Fruit fly (Drosophila melanogaster) whole organism, wandering third instar larva: Measurements from ENCODE around the gene Alg12.
A peak's percentile ranks its signal among the peaks of the same experiment; 100 is the strongest.

Experiments used
- CG9705 ChIP-seq: fragments of 200-800 bp; sonication (Bioruptor generic); optimal IDR thresholded peaks from 2 replicates; lab custom pipeline; 2018; ENCODE audit warnings: missing biosample characterization, mild to moderate bottlenecking, missing genetic modification characterization
- Dfd ChIP-seq: fragments of >200 bp; optimal IDR thresholded peaks from 2 replicates; lab custom pipeline; 2017; ENCODE audit warnings: missing biosample characterization, missing genetic modification characterization
- Dif ChIP-seq: fragments of 200-275, 200-300 bp; sonication (Bioruptor generic); optimal IDR thresholded peaks from 2 replicates; lab custom pipeline; 2018; ENCODE audit warnings: missing biosample characterization, missing genetic modification characterization; ENCODE audit not compliant: partially characterized antibody
- GATAd ChIP-seq: sonication (Bioruptor generic); optimal IDR thresholded peaks from 2 replicates; lab custom pipeline; 2016; ENCODE audit warnings: missing biosample characterization, missing genetic modification characterization
- HLH106 ChIP-seq: fragments of 200-800 bp; optimal IDR thresholded peaks from 3 replicates; lab custom pipeline; 2019; ENCODE audit warnings: missing biosample characterization, mild to moderate bottlenecking, missing genetic modification characterization, moderate library complexity
- Hnf4 ChIP-seq: fragments of 200-800 bp; sonication (Bioruptor generic); optimal IDR thresholded peaks from 2 replicates; lab custom pipeline; 2016; ENCODE audit warnings: missing biosample characterization, mild to moderate bottlenecking, missing genetic modification characterization
- Hr78 ChIP-seq: fragments of >200 bp; optimal IDR thresholded peaks from 2 replicates; lab custom pipeline; 2017; ENCODE audit warnings: missing biosample characterization, missing genetic modification characterization
- Hr83 ChIP-seq: fragments of 200-300 bp; sonication (Bioruptor generic); optimal IDR thresholded peaks from 2 replicates; lab custom pipeline; 2016; ENCODE audit warnings: missing biosample characterization, mild to moderate bottlenecking, missing genetic modification characterization, moderate library complexity; ENCODE audit not compliant: poor library complexity, severe bottlenecking
- Jra ChIP-seq: sonication (Bioruptor generic); optimal IDR thresholded peaks from 2 replicates; lab custom pipeline; 2016; ENCODE audit warnings: missing biosample characterization, missing genetic modification characterization
- Mio ChIP-seq: sonication (Bioruptor generic); optimal IDR thresholded peaks from 2 replicates; lab custom pipeline; 2016; ENCODE audit warnings: missing biosample characterization, missing genetic modification characterization
- Myc ChIP-seq: fragments of >200 bp; optimal IDR thresholded peaks from 2 replicates; lab custom pipeline; 2017
- N ChIP-seq: fragments of >200 bp; optimal IDR thresholded peaks from 2 replicates; lab custom pipeline; 2018; ENCODE audit warnings: missing biosample characterization, missing external identifiers, missing genetic modification characterization
- OdsH ChIP-seq: fragments of 200-800 bp; sonication (Bioruptor generic); optimal IDR thresholded peaks from 2 replicates; lab custom pipeline; 2016; ENCODE audit warnings: missing biosample characterization, mild to moderate bottlenecking, missing genetic modification characterization
- Rel ChIP-seq, 2 experiments: fragments of 200-800 bp; sonication (Bioruptor generic) in 1 of 2; optimal IDR thresholded peaks; 2 replicates in 1 of 2; 3 replicates in 1 of 2; lab custom pipeline; 2016 to 2019; ENCODE audit warnings: mild to moderate bottlenecking in 2 of 2, missing biosample characterization in 2 of 2, missing genetic modification characterization in 2 of 2, moderate library complexity in 1 of 2
- Sp1 ChIP-seq: fragments of 200-800 bp; sonication (Bioruptor generic); optimal IDR thresholded peaks from 3 replicates; lab custom pipeline; 2019; ENCODE audit warnings: missing biosample characterization, mild to moderate bottlenecking, missing genetic modification characterization, moderate library complexity
- br ChIP-seq: fragments of 200-800 bp; sonication (Bioruptor generic); optimal IDR thresholded peaks from 2 replicates; lab custom pipeline; 2016; ENCODE audit warnings: missing biosample characterization, missing genetic modification characterization
- brk ChIP-seq: fragments of 200-800 bp; sonication (Bioruptor generic); optimal IDR thresholded peaks from 2 replicates; lab custom pipeline; 2016; ENCODE audit warnings: missing biosample characterization, mild to moderate bottlenecking, missing genetic modification characterization
- dl ChIP-seq, 2 experiments: fragments of 175-275, 200-275 bp in 1 of 2; fragments of 200-275 bp in 1 of 2; sonication (Bioruptor generic); optimal IDR thresholded peaks; lab custom pipeline; 2018; ENCODE audit warnings: mild to moderate bottlenecking in 2 of 2, missing biosample characterization in 2 of 2, missing genetic modification characterization in 2 of 2, moderate library complexity in 2 of 2; ENCODE audit not compliant: partially characterized antibody in 2 of 2, insufficient read depth in 1 of 2
- dmrt93B ChIP-seq: fragments of 200-800 bp; sonication (Bioruptor generic); optimal IDR thresholded peaks from 2 replicates; lab custom pipeline; 2018; ENCODE audit warnings: missing biosample characterization, mild to moderate bottlenecking, missing genetic modification characterization
- dsf ChIP-seq: sonication (Bioruptor generic); optimal IDR thresholded peaks from 2 replicates; lab custom pipeline; 2016; ENCODE audit warnings: missing biosample characterization, missing genetic modification characterization, borderline replicate concordance
- ey ChIP-seq: fragments of 200-800 bp; sonication (Bioruptor generic); optimal IDR thresholded peaks from 2 replicates; lab custom pipeline; 2016; ENCODE audit warnings: missing biosample characterization, missing genetic modification characterization
- foxo ChIP-seq, 2 experiments: fragments of 200-800 bp; sonication (Bioruptor generic); optimal IDR thresholded peaks; 2 replicates in 1 of 2; 3 replicates in 1 of 2; lab custom pipeline; 2016 to 2017; ENCODE audit warnings: missing biosample characterization in 2 of 2, missing genetic modification characterization in 2 of 2
- fru ChIP-seq: fragments of 200-800 bp; sonication (Bioruptor generic); optimal IDR thresholded peaks from 3 replicates; lab custom pipeline; 2016; ENCODE audit warnings: missing biosample characterization, mild to moderate bottlenecking, missing genetic modification characterization
- h ChIP-seq: fragments of 200-800 bp; sonication (Bioruptor generic); optimal IDR thresholded peaks from 3 replicates; lab custom pipeline; 2016; ENCODE audit warnings: missing biosample characterization, mild to moderate bottlenecking, missing genetic modification characterization
- jim ChIP-seq: fragments of 175-275, 200-325 bp; sonication (Bioruptor generic); optimal IDR thresholded peaks from 2 replicates; lab custom pipeline; 2016; ENCODE audit warnings: missing biosample characterization, mild to moderate bottlenecking, missing genetic modification characterization
- lola ChIP-seq: fragments of >200 bp; optimal IDR thresholded peaks from 2 replicates; lab custom pipeline; 2017; ENCODE audit warnings: missing biosample characterization, missing genetic modification characterization
- psq ChIP-seq: fragments of 200-800 bp; sonication (Bioruptor generic); optimal IDR thresholded peaks from 3 replicates; lab custom pipeline; 2017; ENCODE audit warnings: missing biosample characterization, mild to moderate bottlenecking, missing genetic modification characterization, moderate library complexity
- rgr ChIP-seq: fragments of 200-800 bp; sonication (Bioruptor generic); optimal IDR thresholded peaks from 3 replicates; lab custom pipeline; 2016; ENCODE audit warnings: missing biosample characterization, mild to moderate bottlenecking, missing genetic modification characterization
- sage ChIP-seq: fragments of 200-800 bp; sonication (Bioruptor generic); optimal IDR thresholded peaks from 2 replicates; lab custom pipeline; 2016; ENCODE audit warnings: missing biosample characterization, mild to moderate bottlenecking, missing genetic modification characterization
- sv ChIP-seq: fragments of 200-800 bp; sonication (Bioruptor generic); optimal IDR thresholded peaks from 3 replicates; lab custom pipeline; 2016; ENCODE audit warnings: missing biosample characterization, missing genetic modification characterization
- tai ChIP-seq: sonication (Bioruptor generic); optimal IDR thresholded peaks from 2 replicates; lab custom pipeline; 2016; ENCODE audit warnings: missing biosample characterization, missing genetic modification characterization
- woc ChIP-seq: sonication (Bioruptor generic); optimal IDR thresholded peaks from 2 replicates; lab custom pipeline; 2016; ENCODE audit warnings: missing biosample characterization, mild to moderate bottlenecking, missing genetic modification characterization

Gene Alg12

dm6 chr3R:9743217-9743616, 13.1 kb upstream of the Alg12 start, which contains the start of gene CG31415:
TSS of gene CG31415 (plus strand) at chr3R:9743517.
- TF ChIP-seq CG9705 (no peak), Dfd (GFP tag; lab: Kevin White, UChicago) (no peak), Rel (GFP tag; optimal IDR thresholded peaks at IDR 0.05; lab: Kevin White, UChicago) (no peak), Rel (tag; optimal IDR thresholded peaks at IDR 0.05; lab: Kevin White, UChicago) (no peak), Myc (no peak), dl (GFP tag; optimal IDR thresholded peaks at IDR 0.05; lab: Kevin White, UChicago; ENCODE audit: insufficient read depth in 1 of 2, partially characterized antibody in 2 of 2) (no peak), Sp1 (GFP tag; lab: Kevin White, UChicago) (no peak)

- TF ChIP-seq foxo (GFP tag; optimal IDR thresholded peaks at IDR 0.05; lab: Kevin White, UChicago) (no peak), Dfd (GFP tag; lab: Kevin White, UChicago) (peak; percentile 98), Hr78 (GFP tag; lab: Kevin White, UChicago) (no peak), Myc (no peak)
Observed at dm6 chr3R:9743995-9744394, 12.3 kb upstream of the Alg12 start.

- TF ChIP-seq tai (no peak), Jra (no peak), Hr78 (GFP tag; lab: Kevin White, UChicago) (no peak), sv (no peak), brk (GFP tag; lab: Kevin White, UChicago) (no peak), dmrt93B (GFP tag; lab: Kevin White, UChicago) (no peak)
Observed at dm6 chr3R:9745442-9745841, 10.8 kb upstream of the Alg12 start.

dm6 chr3R:9746267-9746666, 10.0 kb upstream of the Alg12 start, which contains the start of gene CG34409:
TSS of gene CG34409 (minus strand) at chr3R:9746367.
- TF ChIP-seq HLH106 (tag; lab: Kevin White, UChicago), result no peak
- no peak for TF ChIP-seq Dfd (GFP tag; lab: Kevin White, UChicago)
- no peak for TF ChIP-seq rgr (GFP tag; lab: Kevin White, UChicago)
- no peak for TF ChIP-seq psq
- no peak for TF ChIP-seq sv
- no peak for TF ChIP-seq woc (GFP tag; lab: Kevin White, UChicago)
- no peak for TF ChIP-seq fru (GFP tag; lab: Kevin White, UChicago)
- TF ChIP-seq Hnf4 (GFP tag; lab: Kevin White, UChicago), result no peak
- no peak for TF ChIP-seq Hr83 (GFP tag; lab: Kevin White, UChicago)
- TF ChIP-seq h (GFP tag; lab: Kevin White, UChicago), result no peak
- TF ChIP-seq dmrt93B (GFP tag; lab: Kevin White, UChicago), result no peak
- TF ChIP-seq Hr78 (GFP tag; lab: Kevin White, UChicago), result no peak
- no peak for TF ChIP-seq N (GFP tag; lab: Kevin White, UChicago)
- no peak for TF ChIP-seq sage
- TF ChIP-seq br (GFP tag; lab: Kevin White, UChicago), result no peak
- TF ChIP-seq jim (GFP tag; lab: Kevin White, UChicago), result no peak
- TF ChIP-seq lola, result no peak
- TF ChIP-seq tai, result no peak
- no peak for TF ChIP-seq Mio (GFP tag; lab: Kevin White, UChicago)
- TF ChIP-seq, all 38 proteins: peak for 0

dm6 chr3R:9747272-9747874, 8.9 kb upstream of the Alg12 start, which contains the start of gene CG12948:
TSS of gene CG12948 (minus strand) at chr3R:9747744.
- TF ChIP-seq Mio (GFP tag; lab: Kevin White, UChicago) (no peak), Dif (GFP tag; lab: Kevin White, UChicago) (peak; percentile 17), dl (GFP tag; optimal IDR thresholded peaks at IDR 0.05; lab: Kevin White, UChicago; ENCODE audit: insufficient read depth in 1 of 2, partially characterized antibody in 2 of 2) (no peak), br (GFP tag; lab: Kevin White, UChicago) (peak; percentile 80), N (GFP tag; lab: Kevin White, UChicago) (no peak), Sp1 (GFP tag; lab: Kevin White, UChicago) (peak; percentile 76), fru (GFP tag; lab: Kevin White, UChicago) (no peak), rgr (GFP tag; lab: Kevin White, UChicago) (peak; percentile 73), HLH106 (tag; lab: Kevin White, UChicago) (peak; percentile 79), dsf (GFP tag; lab: Kevin White, UChicago) (peak; percentile 10), psq (peak; percentile 53), CG9705 (peak; percentile 74), OdsH (peak; percentile 55), woc (GFP tag; lab: Kevin White, UChicago) (peak; percentile 96), sv (peak; percentile 55), ey (peak; percentile 51), foxo (GFP tag; optimal IDR thresholded peaks at IDR 0.05; lab: Kevin White, UChicago) (peak in 1 of 2 experiments; percentile 32), GATAd (GFP tag; lab: Kevin White, UChicago) (no peak), Dfd (GFP tag; lab: Kevin White, UChicago) (no peak), Myc (peak; percentile 50), Hr83 (GFP tag; lab: Kevin White, UChicago) (no peak), Rel (GFP tag; optimal IDR thresholded peaks at IDR 0.05; lab: Kevin White, UChicago) (no peak), Rel (tag; optimal IDR thresholded peaks at IDR 0.05; lab: Kevin White, UChicago) (peak; percentile 65)
